Fruit fly (Drosophila melanogaster) whole organism, adult: Measurements from ENCODE around the gene Rai1.

Source experiments
- CG12768 ChIP-seq: fragments of 200-800 bp; sonication (Bioruptor generic); optimal IDR thresholded peaks from 2 replicates; lab custom pipeline; 2017; ENCODE audit warnings: missing biosample characterization, missing genetic modification characterization, mild to moderate bottlenecking, moderate library complexity, missing genetic modification reagents
- CG1620 ChIP-seq: fragments of 200-800 bp; sonication (Bioruptor generic); optimal IDR thresholded peaks from 2 replicates; lab custom pipeline; 2016; ENCODE audit warnings: missing biosample characterization, missing genetic modification characterization
- CG33017 ChIP-seq: fragments of 200-800 bp; sonication (Bioruptor generic); optimal IDR thresholded peaks from 2 replicates; lab custom pipeline; 2018; ENCODE audit warnings: missing biosample characterization, mild to moderate bottlenecking, missing genetic modification characterization, moderate library complexity
- CG5204 ChIP-seq: fragments of 200-800 bp; sonication (Bioruptor generic); optimal IDR thresholded peaks from 2 replicates; lab custom pipeline; 2016; ENCODE audit warnings: missing biosample characterization, missing genetic modification characterization
- CG7045 ChIP-seq: fragments of 200-800 bp; sonication (Bioruptor generic); optimal IDR thresholded peaks from 2 replicates; lab custom pipeline; 2017; ENCODE audit warnings: missing biosample characterization, mild to moderate bottlenecking, missing genetic modification characterization
- CG7101 ChIP-seq: fragments of 200-800 bp; sonication (Bioruptor generic); optimal IDR thresholded peaks from 2 replicates; lab custom pipeline; 2018; ENCODE audit warnings: missing biosample characterization, mild to moderate bottlenecking, missing genetic modification characterization, moderate library complexity
- Clk ChIP-seq: fragments of 200-800 bp; sonication (Bioruptor generic); optimal IDR thresholded peaks from 2 replicates; lab custom pipeline; 2017; ENCODE audit warnings: missing biosample characterization, missing genetic modification characterization
- Crg-1 ChIP-seq: fragments of 200-800 bp; sonication (Bioruptor generic); optimal IDR thresholded peaks from 2 replicates; lab custom pipeline; 2016; ENCODE audit warnings: missing biosample characterization, missing genetic modification characterization
- bab1 ChIP-seq: fragments of 200-800 bp; sonication (Bioruptor generic); optimal IDR thresholded peaks from 3 replicates; lab custom pipeline; 2019; ENCODE audit warnings: missing biosample characterization, mild to moderate bottlenecking, missing genetic modification characterization, moderate library complexity
- cnc ChIP-seq, 2 experiments: fragments of >200 bp; optimal IDR thresholded peaks; 2 replicates each; lab custom pipeline; 2017
- kay ChIP-seq: fragments of 200-800 bp; sonication (Bioruptor generic); peaks from one replicate; lab custom pipeline; 2016; ENCODE audit warnings: missing biosample characterization, missing genetic modification characterization, borderline replicate concordance
- pad ChIP-seq: fragments of 200-800 bp; sonication (Bioruptor generic); optimal IDR thresholded peaks from 3 replicates; lab custom pipeline; 2017; ENCODE audit warnings: missing biosample characterization, missing genetic modification characterization, mild to moderate bottlenecking, moderate library complexity, missing genetic modification reagents

DNA sequence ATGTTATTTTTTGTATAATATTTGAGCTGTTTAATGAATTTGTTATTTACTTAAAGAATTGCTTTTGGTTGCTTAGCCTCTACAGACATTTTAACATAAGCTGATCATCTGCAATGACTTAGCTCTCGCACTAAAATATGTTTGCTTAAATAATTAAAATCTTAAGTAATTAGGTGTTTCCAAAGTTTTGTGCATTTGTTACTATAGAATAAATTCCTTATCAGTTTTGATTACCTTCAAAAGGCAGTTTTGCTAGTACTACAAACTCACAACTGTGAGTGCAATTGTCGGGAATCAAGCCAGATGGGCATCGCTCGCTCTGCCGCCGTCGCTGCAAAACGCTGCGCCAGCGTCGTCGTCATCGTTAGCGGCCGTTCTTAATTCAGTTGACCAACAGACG lies 13.4 kb upstream of the Rai1 start:
- no peak for TF ChIP-seq CG5204 (GFP tag; lab: Kevin White, UChicago)
- TF ChIP-seq kay (GFP tag; lab: Kevin White, UChicago): no peak
- TF ChIP-seq bab1 (GFP tag; lab: Kevin White, UChicago): no peak
- no peak for TF ChIP-seq pad (GFP tag; lab: Kevin White, UChicago)
- no peak for TF ChIP-seq Crg-1 (GFP tag; lab: Kevin White, UChicago)
- no peak for TF ChIP-seq CG7101 (tag; lab: Kevin White, UChicago)
- no peak for TF ChIP-seq CG7045
- TF ChIP-seq CG12768 (GFP tag; lab: Kevin White, UChicago): no peak
- TF ChIP-seq CG1620 (GFP tag; lab: Kevin White, UChicago): no peak
- TF ChIP-seq cnc (optimal IDR thresholded peaks at IDR 0.05; lab: Kevin White, UChicago): no peak
- TF ChIP-seq Clk: no peak
- no peak for TF ChIP-seq CG33017 (tag; lab: Kevin White, UChicago)
